Worm (Caenorhabditis elegans): Measurements from ENCODE around the gene med-1.

- TF ChIP-seq elt-3 (tag; optimal IDR thresholded peaks at IDR 0.05), result no peak
- no peak for TF ChIP-seq nhr-67 (tag; optimal IDR thresholded peaks at IDR 0.05)
- no peak for TF ChIP-seq ceh-16 (tag; optimal IDR thresholded peaks at IDR 0.05)
- TF ChIP-seq ceh-82 (tag; optimal IDR thresholded peaks at IDR 0.05), result no peak
- no peak for TF ChIP-seq aly-2 (tag; optimal IDR thresholded peaks at IDR 0.05)
- TF ChIP-seq ztf-11 (tag; optimal IDR thresholded peaks at IDR 0.05), result no peak
- TF ChIP-seq snpc-4 (tag; optimal IDR thresholded peaks at IDR 0.05), result no peak
- no peak for TF ChIP-seq skn-1 (tag; optimal IDR thresholded peaks at IDR 0.05)
- no peak for TF ChIP-seq fkh-10 (GFP tag; optimal IDR thresholded peaks at IDR 0.05)
- no peak for TF ChIP-seq elt-1 (tag; optimal IDR thresholded peaks at IDR 0.05)
Measured at ce11 chrX:12452143-12452570, 21.7 kb downstream of the med-1 start.

Measured in whole organism, L3 larva.